Worm (Caenorhabditis elegans) whole organism, L1 larva: ENCODE results near the gene W09D6.4.

ENCODE experiments used
- C34B4.2 ChIP-seq: sonication (generic microtip); optimal IDR thresholded peaks from 2 replicates; lab custom pipeline; 2017; ENCODE audit warnings: mild to moderate bottlenecking, missing genetic modification characterization, missing compliant biosample characterization
- alr-1 ChIP-seq: fragments of 200-800 bp; sonication (Bioruptor generic); optimal IDR thresholded peaks from 2 replicates; lab custom pipeline; 2018; ENCODE audit warnings: borderline replicate concordance, mild to moderate bottlenecking, missing genetic modification characterization, missing compliant biosample characterization
- blmp-1 ChIP-seq: fragments of 150-350 bp; optimal IDR thresholded peaks from 2 replicates; lab custom pipeline; 2014; ENCODE audit warnings: missing biosample characterization, missing genetic modification characterization
- ceh-82 ChIP-seq, 3 experiments: fragments of 150-350 bp in 1 of 3; sonication (generic microtip) in 2 of 3; optimal IDR thresholded peaks; 2 replicates each; lab custom pipeline; 2014 to 2017; ENCODE audit warnings: missing biosample characterization in 3 of 3, missing genetic modification characterization in 3 of 3
- dpl-1 ChIP-seq, 3 experiments: fragments of 150-350 bp in 2 of 3; sonication (generic microtip) in 1 of 3; optimal IDR thresholded peaks; 2 replicates each; lab custom pipeline; 2014 to 2017; ENCODE audit warnings: missing biosample characterization in 3 of 3, missing genetic modification characterization in 3 of 3, missing genetic modification reagents in 3 of 3
- dsc-1 ChIP-seq: sonication (generic microtip); optimal IDR thresholded peaks from 2 replicates; lab custom pipeline; 2016; ENCODE audit warnings: mild to moderate bottlenecking, missing genetic modification characterization, missing compliant biosample characterization
- efl-1 ChIP-seq, 4 experiments: fragments of 150-350 bp; optimal IDR thresholded peaks in 3 of 4; peaks in 1 of 4; 1 replicate in 1 of 4; 2 replicates in 3 of 4; lab custom pipeline; 2014; ENCODE audit warnings: missing biosample characterization in 2 of 4, missing genetic modification characterization in 2 of 4, missing genetic modification reagents in 2 of 4
- egl-27 ChIP-seq, 2 experiments: fragments of 150-350 bp in 1 of 2; sonication (generic microtip); optimal IDR thresholded peaks; 3 replicates each; lab custom pipeline; 2017 to 2018; ENCODE audit warnings: missing biosample characterization in 2 of 2, missing genetic modification characterization in 2 of 2, missing genetic modification reagents in 2 of 2
- elt-2 ChIP-seq: sonication (generic microtip); optimal IDR thresholded peaks from 2 replicates; lab custom pipeline; 2016; ENCODE audit warnings: missing genetic modification characterization, mild to moderate bottlenecking, inconsistent platforms, missing compliant biosample characterization, missing genetic modification reagents
- elt-3 ChIP-seq, 6 experiments: fragments of 150-350 bp in 1 of 6; sonication (generic microtip); optimal IDR thresholded peaks; 2 replicates each; lab custom pipeline; 2017 to 2018; ENCODE audit warnings: missing biosample characterization in 6 of 6, missing genetic modification characterization in 6 of 6, inconsistent platforms in 1 of 6
- ets-5 ChIP-seq: fragments of 200-800 bp; sonication (Bioruptor generic); IDR thresholded peaks from 2 replicates; pipeline ENCODE4 v1.3.6; 2022; ENCODE audit warnings: missing genetic modification characterization, missing compliant biosample characterization
- fkh-4 ChIP-seq: sonication (generic microtip); optimal IDR thresholded peaks from 2 replicates; lab custom pipeline; 2016; ENCODE audit warnings: missing compliant biosample characterization, missing genetic modification characterization, borderline replicate concordance
- hlh-17 ChIP-seq: fragments of 200-800 bp; sonication (Bioruptor generic); optimal IDR thresholded peaks from 2 replicates; lab custom pipeline; 2018; ENCODE audit warnings: missing genetic modification characterization, mild to moderate bottlenecking, missing compliant biosample characterization, moderate library complexity, borderline replicate concordance
- hlh-4 ChIP-seq: sonication (generic microtip); optimal IDR thresholded peaks from 2 replicates; lab custom pipeline; 2016; ENCODE audit warnings: mild to moderate bottlenecking, missing genetic modification characterization, missing compliant biosample characterization
- hpl-2 ChIP-seq: fragments of 150-350 bp; optimal IDR thresholded peaks from 2 replicates; lab custom pipeline; 2014; ENCODE audit warnings: missing biosample characterization, missing genetic modification reagents, missing genetic modification characterization
- irx-1 ChIP-seq: sonication (generic microtip); optimal IDR thresholded peaks from 2 replicates; lab custom pipeline; 2016; ENCODE audit warnings: missing genetic modification characterization, missing compliant biosample characterization
- lin-14 ChIP-seq: fragments of 200-800 bp; sonication (Bioruptor generic); optimal IDR thresholded peaks from 2 replicates; lab custom pipeline; 2018; ENCODE audit warnings: mild to moderate bottlenecking, missing genetic modification characterization, moderate library complexity, missing compliant biosample characterization
- lin-35 ChIP-seq, 2 experiments: fragments of 150-350 bp; optimal IDR thresholded peaks; 2 replicates each; lab custom pipeline; 2014; ENCODE audit warnings: missing biosample characterization in 2 of 2, missing genetic modification characterization in 2 of 2, missing genetic modification reagents in 2 of 2
- mdl-1 ChIP-seq, 2 experiments: fragments of 150-350 bp; optimal IDR thresholded peaks; 2 replicates each; lab custom pipeline; 2014 to 2017; ENCODE audit warnings: missing biosample characterization in 2 of 2, missing genetic modification characterization in 2 of 2, inconsistent platforms in 1 of 2
- nhr-20 ChIP-seq: sonication (generic microtip); optimal IDR thresholded peaks from 2 replicates; lab custom pipeline; 2016; ENCODE audit warnings: mild to moderate bottlenecking, missing genetic modification characterization, missing compliant biosample characterization
- nhr-28 ChIP-seq: fragments of 150-350 bp; optimal IDR thresholded peaks from 2 replicates; lab custom pipeline; 2014; ENCODE audit warnings: missing biosample characterization, missing genetic modification characterization
- nhr-47 ChIP-seq: sonication (generic microtip); optimal IDR thresholded peaks from 2 replicates; lab custom pipeline; 2016; ENCODE audit warnings: mild to moderate bottlenecking, missing genetic modification characterization, moderate library complexity, missing compliant biosample characterization
- nhr-84 ChIP-seq: sonication (generic microtip); optimal IDR thresholded peaks from 2 replicates; lab custom pipeline; 2017; ENCODE audit warnings: missing biosample characterization, missing genetic modification characterization
- nhr-85 ChIP-seq: sonication (generic microtip); peaks from one replicate; lab custom pipeline; 2016; ENCODE audit warnings: missing genetic modification characterization, inconsistent platforms, missing compliant biosample characterization
- pax-3 ChIP-seq: fragments of 200-800 bp; sonication (Bioruptor generic); optimal IDR thresholded peaks from 2 replicates; lab custom pipeline; 2018; ENCODE audit warnings: mild to moderate bottlenecking, missing genetic modification characterization, moderate library complexity, missing compliant biosample characterization
- rnt-1 ChIP-seq: sonication (generic microtip); optimal IDR thresholded peaks from 2 replicates; lab custom pipeline; 2016; ENCODE audit warnings: mild to moderate bottlenecking, missing genetic modification characterization, moderate library complexity, missing compliant biosample characterization
- snpc-4 ChIP-seq: fragments of 150-350 bp; optimal IDR thresholded peaks from 2 replicates; lab custom pipeline; 2014; ENCODE audit warnings: missing biosample characterization, missing genetic modification characterization
- sup-37 ChIP-seq: fragments of 200-800 bp; sonication (Bioruptor generic); optimal IDR thresholded peaks from 2 replicates; lab custom pipeline; 2018; ENCODE audit warnings: mild to moderate bottlenecking, missing genetic modification characterization, missing compliant biosample characterization
- tlp-1 ChIP-seq: fragments of 150-350 bp; optimal IDR thresholded peaks from 2 replicates; lab custom pipeline; 2014; ENCODE audit warnings: missing biosample characterization, missing genetic modification characterization
- unc-130 ChIP-seq: fragments of 150-350 bp; optimal IDR thresholded peaks from 2 replicates; lab custom pipeline; 2017; ENCODE audit warnings: missing biosample characterization, missing genetic modification characterization, inconsistent platforms
- unc-62 ChIP-seq: fragments of 150-350 bp; optimal IDR thresholded peaks from 2 replicates; lab custom pipeline; 2014; ENCODE audit warnings: missing biosample characterization, missing genetic modification reagents, missing genetic modification characterization
- unc-98 ChIP-seq: fragments of 200-800 bp; sonication (Bioruptor generic); IDR thresholded peaks from 2 replicates; pipeline ENCODE4 v1.3.6; 2022; ENCODE audit warnings: missing genetic modification characterization, missing compliant biosample characterization
- vab-15 ChIP-seq: sonication (generic microtip); optimal IDR thresholded peaks from 2 replicates; lab custom pipeline; 2017; ENCODE audit warnings: missing genotype, mild to moderate bottlenecking, missing genetic modification characterization, missing compliant biosample characterization

The W09D6.4 gene

ce11 chrIII:11082604-11083003, 3.1 kb downstream of the W09D6.4 start:
- no peak for TF ChIP-seq efl-1 (optimal IDR thresholded peaks at IDR 0.05; lab: Kevin White, UChicago)
- peak in 1 of 2 experiments; percentile 79 for TF ChIP-seq efl-1 (GFP tag; optimal IDR thresholded peaks at IDR 0.05 in 1 of 2; lab: Kevin White, UChicago)
- TF ChIP-seq irx-1 (tag; lab: Kevin White, UChicago), result no peak
- peak; percentile 28 for TF ChIP-seq nhr-85 (tag; lab: Kevin White, UChicago)

ce11 chrIII:11083993-11084392, 4.4 kb downstream of the W09D6.4 start:
- TF ChIP-seq dpl-1 (GFP tag; optimal IDR thresholded peaks at IDR 0.05; lab: Kevin White, UChicago) (peak in 1 of 3 experiments; percentile 26), unc-130 (no peak), efl-1 (optimal IDR thresholded peaks at IDR 0.05; lab: Kevin White, UChicago) (no peak), efl-1 (GFP tag; optimal IDR thresholded peaks at IDR 0.05 in 1 of 2; lab: Kevin White, UChicago) (peak; percentile 29 to 66), fkh-4 (tag; lab: Kevin White, UChicago) (no peak), rnt-1 (tag; lab: Kevin White, UChicago) (no peak), blmp-1 (tag; lab: Kevin White, UChicago) (peak; percentile 28), lin-35 (GFP tag; optimal IDR thresholded peaks at IDR 0.05; lab: Kevin White, UChicago) (peak in 1 of 2 experiments; percentile 42)

ce11 chrIII:11087442-11087841, 7.9 kb downstream of the W09D6.4 start:
- TF ChIP-seq pax-3, result no peak
- TF ChIP-seq nhr-85 (tag; lab: Kevin White, UChicago), result peak; percentile 77
- TF ChIP-seq hlh-4, result no peak
- TF ChIP-seq lin-14 (GFP tag; lab: Kevin White, UChicago), result peak; percentile 55
- peak; percentile 60 for TF ChIP-seq elt-2 (tag; lab: Kevin White, UChicago)
- TF ChIP-seq sup-37 (GFP tag; lab: Kevin White, UChicago), result no peak
- no peak for TF ChIP-seq efl-1 (optimal IDR thresholded peaks at IDR 0.05; lab: Kevin White, UChicago)
- peak in 1 of 2 experiments; percentile 68 for TF ChIP-seq efl-1 (GFP tag; optimal IDR thresholded peaks at IDR 0.05 in 1 of 2; lab: Kevin White, UChicago)
- no peak for TF ChIP-seq nhr-20
- TF ChIP-seq ets-5 (GFP tag; lab: Robert Waterston, UW), result no peak
- TF ChIP-seq blmp-1 (tag; lab: Kevin White, UChicago), result peak; percentile 77
- peak in 1 of 2 experiments; percentile 9 for TF ChIP-seq mdl-1 (tag; optimal IDR thresholded peaks at IDR 0.05; lab: Kevin White, UChicago)
- no peak for TF ChIP-seq snpc-4
- no peak for TF ChIP-seq dpl-1 (GFP tag; optimal IDR thresholded peaks at IDR 0.05; lab: Kevin White, UChicago)
- no peak for TF ChIP-seq hlh-17

ce11 chrIII:11088187-11088586, 8.6 kb downstream of the W09D6.4 start, which contains the start of gene W09D6.5:
W09D6.5 (plus strand) TSS chrIII:11088487.
- TF ChIP-seq blmp-1 (tag; lab: Kevin White, UChicago), result no peak
- no peak for TF ChIP-seq dsc-1 (tag; lab: Kevin White, UChicago)
- no peak for TF ChIP-seq elt-3 (tag; optimal IDR thresholded peaks at IDR 0.05; lab: Kevin White, UChicago)
- no peak for TF ChIP-seq unc-98 (GFP tag; lab: Robert Waterston, UW)
- TF ChIP-seq ceh-82 (tag; optimal IDR thresholded peaks at IDR 0.05; lab: Kevin White, UChicago), result no peak
- no peak for TF ChIP-seq vab-15
- no peak for TF ChIP-seq nhr-28 (tag; lab: Kevin White, UChicago)
- TF ChIP-seq egl-27 (tag; optimal IDR thresholded peaks at IDR 0.05; lab: Kevin White, UChicago), result no peak
- TF ChIP-seq unc-62, result no peak
- TF ChIP-seq tlp-1 (tag; lab: Kevin White, UChicago), result no peak
- no peak for TF ChIP-seq nhr-84
- no peak for TF ChIP-seq C34B4.2 (tag; lab: Kevin White, UChicago)
- no peak for TF ChIP-seq dpl-1 (GFP tag; optimal IDR thresholded peaks at IDR 0.05; lab: Kevin White, UChicago)
- no peak for TF ChIP-seq lin-35 (GFP tag; optimal IDR thresholded peaks at IDR 0.05; lab: Kevin White, UChicago)
- TF ChIP-seq hpl-2 (GFP tag; lab: Kevin White, UChicago), result no peak
- TF ChIP-seq nhr-47 (tag; lab: Kevin White, UChicago), result no peak
- TF ChIP-seq alr-1 (tag; lab: Kevin White, UChicago), result no peak
- TF ChIP-seq, all 84 proteins: peak for 0
